Worm (Caenorhabditis elegans) whole organism, late embryonic: ENCODE data around the gene T05B4.10.

Experiments used
- elt-2 ChIP-seq: sonication (generic microtip); optimal IDR thresholded peaks from 2 replicates; lab custom pipeline; 2016; ENCODE audit warnings: missing genetic modification reagents, missing genetic modification characterization, missing compliant biosample characterization
- nfya-1 ChIP-seq: sonication (generic microtip); optimal IDR thresholded peaks from 2 replicates; lab custom pipeline; 2017; ENCODE audit warnings: missing genetic modification characterization, mild to moderate bottlenecking, missing compliant biosample characterization, antibody characterized with exemption, moderate library complexity

DNA sequence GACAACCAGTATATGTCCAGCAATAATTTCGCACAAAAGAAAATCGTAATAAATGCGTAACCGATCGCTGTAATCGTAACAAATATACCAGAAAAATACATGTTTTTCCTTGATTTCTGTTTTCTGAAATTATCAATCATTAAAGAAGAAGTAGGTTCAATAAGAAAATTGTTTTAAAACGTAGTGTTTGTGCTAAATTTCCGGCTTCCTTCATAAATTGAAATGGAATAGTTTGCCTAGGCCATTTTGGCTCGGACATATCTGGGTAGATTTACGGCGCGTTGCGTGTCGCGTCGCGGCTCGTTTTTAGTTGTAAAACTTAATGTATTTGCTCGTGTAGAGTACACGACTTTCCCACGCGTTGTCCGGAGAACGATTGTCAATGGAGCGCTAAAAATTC is 37.6 kb downstream of the T05B4.10 start, which contains the start of gene F38H12.5:
- TF ChIP-seq nfya-1 (tag; lab: Kevin White, UChicago) (no peak), elt-2 (tag; lab: Kevin White, UChicago) (no peak)
